Worm (Caenorhabditis elegans) whole organism, L1 larva: ENCODE measurements around the gene lips-17.

Experiments used
- nhr-237 ChIP-seq: fragments of 150-350 bp; optimal IDR thresholded peaks from 2 replicates; lab custom pipeline; 2014; ENCODE audit warnings: missing biosample characterization, missing genetic modification characterization
- tbx-2 ChIP-seq: sonication (generic microtip); optimal IDR thresholded peaks from 2 replicates; lab custom pipeline; 2016; ENCODE audit warnings: missing genetic modification characterization, missing compliant biosample characterization

ce11 chrII:7594262-7594661 lies 13.8 kb upstream of the lips-17 start:
- TF ChIP-seq nhr-237 (no peak), tbx-2 (no peak)
